Worm (Caenorhabditis elegans): Measurements from ENCODE around the gene ubc-21.

The ubc-21 gene

DNA sequence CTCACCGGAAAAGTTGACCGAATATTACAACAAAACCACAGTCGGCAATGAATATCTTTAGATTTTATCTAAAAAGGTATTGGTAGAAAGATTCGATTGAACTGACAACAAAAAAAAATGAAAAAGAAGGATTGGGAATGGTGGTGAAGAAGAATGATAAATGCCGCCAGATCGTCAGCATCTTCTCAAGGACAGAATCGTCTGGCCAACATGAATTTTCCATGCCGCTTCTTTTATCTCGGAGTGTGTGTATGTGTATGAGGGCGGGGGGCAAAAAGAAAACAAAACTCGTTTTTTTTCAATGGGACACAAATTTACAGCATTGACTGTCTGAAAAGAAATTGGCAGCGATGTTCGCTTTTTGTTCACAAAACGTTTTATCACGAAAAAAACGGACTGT is 6.4 kb downstream of the ubc-21 start:
- TF ChIP-seq elt-1 (tag; optimal IDR thresholded peaks at IDR 0.05), result peak; percentile 72
- no peak for TF ChIP-seq nhr-11 (tag; optimal IDR thresholded peaks at IDR 0.05)
- TF ChIP-seq nhr-25 (tag; optimal IDR thresholded peaks at IDR 0.05), result peak; percentile 50
- no peak for TF ChIP-seq nhr-43 (tag; optimal IDR thresholded peaks at IDR 0.05; ENCODE audit: poor library complexity, severe bottlenecking)
- no peak for TF ChIP-seq nhr-77 (tag; optimal IDR thresholded peaks at IDR 0.05)
- TF ChIP-seq lsy-12 (tag; optimal IDR thresholded peaks at IDR 0.05), result no peak

ce11 chrX:8877162-8877561 is 7.7 kb downstream of the ubc-21 start:
- TF ChIP-seq fkh-10 (GFP tag; optimal IDR thresholded peaks at IDR 0.05) (no peak), fkh-2 (tag; optimal IDR thresholded peaks at IDR 0.05) (no peak), nfya-1 (tag; optimal IDR thresholded peaks at IDR 0.05; ENCODE audit: insufficient read depth) (no peak), elt-1 (tag; optimal IDR thresholded peaks at IDR 0.05) (no peak), aly-2 (tag; optimal IDR thresholded peaks at IDR 0.05) (no peak), ZK546.5 (tag; optimal IDR thresholded peaks at IDR 0.05) (no peak)

DNA sequence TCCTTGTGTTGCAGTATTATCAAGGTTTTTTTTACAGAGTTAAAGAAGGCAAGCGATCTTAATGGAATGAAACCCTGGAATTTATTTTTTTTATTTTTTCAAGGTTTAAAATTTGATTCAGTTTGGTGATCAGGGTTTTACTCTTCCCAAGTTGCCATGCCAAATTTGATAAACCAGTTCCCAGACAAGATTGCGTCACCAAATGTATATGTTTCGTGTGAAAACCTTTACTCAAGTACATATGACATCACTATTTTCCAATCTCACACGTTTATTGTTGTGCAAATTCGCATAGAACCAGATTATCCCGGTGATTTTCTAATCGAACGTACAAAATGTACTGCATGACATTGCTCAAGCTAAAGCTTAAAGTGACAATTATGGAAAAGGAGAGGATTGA is 9.3 kb downstream of the ubc-21 start:
- no peak for TF ChIP-seq fos-1 (tag; optimal IDR thresholded peaks at IDR 0.05)

- TF ChIP-seq fkh-10 (GFP tag; optimal IDR thresholded peaks at IDR 0.05) (no peak), unc-62 (GFP tag; optimal IDR thresholded peaks at IDR 0.05) (no peak), sea-2 (GFP tag; optimal IDR thresholded peaks at IDR 0.05) (no peak), fos-1 (tag; optimal IDR thresholded peaks at IDR 0.05) (no peak), egl-27 (tag; optimal IDR thresholded peaks at IDR 0.05) (no peak), hmg-11 (tag; optimal IDR thresholded peaks at IDR 0.05) (no peak), ztf-11 (tag; optimal IDR thresholded peaks at IDR 0.05) (no peak), nfya-1 (tag; optimal IDR thresholded peaks at IDR 0.05; ENCODE audit: insufficient read depth) (no peak), tbx-2 (tag; optimal IDR thresholded peaks at IDR 0.05) (no peak), snpc-4 (tag; optimal IDR thresholded peaks at IDR 0.05) (no peak), ceh-9 (tag; optimal IDR thresholded peaks at IDR 0.05) (no peak), aly-2 (tag; optimal IDR thresholded peaks at IDR 0.05) (no peak), R02D3.7 (tag; optimal IDR thresholded peaks at IDR 0.05) (no peak), ZK546.5 (tag; optimal IDR thresholded peaks at IDR 0.05) (no peak), nhr-11 (tag; optimal IDR thresholded peaks at IDR 0.05) (no peak), lin-15B (tag; optimal IDR thresholded peaks at IDR 0.05) (no peak), unc-39 (tag; optimal IDR thresholded peaks at IDR 0.05) (no peak)
Measured at ce11 chrX:8879349-8879748, 9.9 kb downstream of the ubc-21 start, which contains the start of gene C06E2.2. TSS of gene C06E2.2 (plus strand) at chrX:8879649.

ce11 chrX:8882162-8882561 is 12.7 kb downstream of the ubc-21 start:
- TF ChIP-seq sea-2 (GFP tag; optimal IDR thresholded peaks at IDR 0.05) (no peak), ZK546.5 (tag; optimal IDR thresholded peaks at IDR 0.05) (no peak), nhr-25 (tag; optimal IDR thresholded peaks at IDR 0.05) (peak; percentile 42), ama-1 (optimal IDR thresholded peaks at IDR 0.05) (no peak)

DNA sequence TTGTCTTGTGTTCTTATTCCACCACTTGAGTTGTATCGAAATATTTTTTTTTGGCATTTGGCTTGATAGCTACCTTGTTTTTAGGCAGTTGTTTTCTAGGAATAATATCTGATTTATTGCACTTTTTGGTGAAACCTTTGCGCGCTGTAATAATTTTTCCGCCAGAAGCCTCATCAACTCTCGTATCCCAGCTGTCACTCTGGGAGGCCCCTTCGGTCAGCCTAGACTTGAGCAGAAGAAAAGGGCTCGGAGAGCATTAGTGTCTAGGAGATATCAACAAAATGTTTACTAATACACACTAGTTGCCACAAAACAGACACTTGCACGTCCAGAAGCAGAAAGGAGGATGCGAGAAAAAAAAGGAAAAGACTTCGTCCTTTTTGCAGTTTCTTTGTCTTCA is 19.4 kb downstream of the ubc-21 start:
- TF ChIP-seq tbx-2 (tag; optimal IDR thresholded peaks at IDR 0.05) (no peak), ceh-9 (tag; optimal IDR thresholded peaks at IDR 0.05) (no peak), ceh-28 (tag; optimal IDR thresholded peaks at IDR 0.05) (no peak), egl-5 (tag; optimal IDR thresholded peaks at IDR 0.05) (peak; percentile 22), nfya-1 (tag; optimal IDR thresholded peaks at IDR 0.05; ENCODE audit: insufficient read depth) (peak; percentile 14), ceh-16 (tag; optimal IDR thresholded peaks at IDR 0.05) (no peak), daf-12 (tag; optimal IDR thresholded peaks at IDR 0.05) (no peak)

DNA sequence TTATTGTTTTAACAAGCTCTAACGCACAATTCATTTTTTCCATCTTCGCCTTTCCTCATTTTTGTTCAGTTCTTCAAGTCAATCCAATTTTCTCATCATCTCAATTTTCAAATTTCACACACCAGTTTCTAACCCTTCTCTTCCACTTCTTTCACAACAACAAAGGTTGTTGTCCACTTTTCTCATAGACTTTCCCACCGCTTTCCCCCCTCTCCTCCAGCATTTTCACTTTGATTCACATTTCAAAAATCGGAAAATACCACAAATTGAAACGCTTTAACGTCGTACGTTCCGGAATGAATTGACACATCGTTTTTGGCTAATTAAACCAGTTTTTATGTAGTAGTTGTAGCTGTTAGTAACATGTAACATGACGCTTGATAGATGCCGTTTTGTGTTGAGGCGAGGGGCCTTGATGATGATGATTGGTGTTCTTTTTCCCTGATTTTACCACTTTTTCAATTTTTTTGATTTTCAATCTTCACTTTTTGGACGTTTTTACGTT is 20.9 kb downstream of the ubc-21 start:
- TF ChIP-seq sea-2 (GFP tag; optimal IDR thresholded peaks at IDR 0.05) (no peak), nhr-76 (tag; optimal IDR thresholded peaks at IDR 0.05) (no peak), fos-1 (tag; optimal IDR thresholded peaks at IDR 0.05) (no peak), egl-27 (tag; optimal IDR thresholded peaks at IDR 0.05) (no peak), snpc-4 (tag; optimal IDR thresholded peaks at IDR 0.05) (no peak), mml-1 (tag; optimal IDR thresholded peaks at IDR 0.05) (no peak), ZK546.5 (tag; optimal IDR thresholded peaks at IDR 0.05) (no peak), nhr-11 (tag; optimal IDR thresholded peaks at IDR 0.05) (no peak), zag-1 (tag; optimal IDR thresholded peaks at IDR 0.05) (no peak), fkh-10 (GFP tag; optimal IDR thresholded peaks at IDR 0.05) (no peak), hmg-11 (tag; optimal IDR thresholded peaks at IDR 0.05) (no peak), aly-2 (tag; optimal IDR thresholded peaks at IDR 0.05) (no peak), eor-1 (tag; optimal IDR thresholded peaks at IDR 0.05) (no peak), ztf-4 (tag; optimal IDR thresholded peaks at IDR 0.05) (no peak)
